Worm (Caenorhabditis elegans) whole organism, young adult: ENCODE results near the gene R10E11.5.

Experiments used
- ZK185.1 ChIP-seq: sonication (generic microtip); optimal IDR thresholded peaks from 2 replicates; lab custom pipeline; 2016; ENCODE audit warnings: mild to moderate bottlenecking, missing genetic modification characterization, missing compliant biosample characterization; ENCODE audit not compliant: poor library complexity, severe bottlenecking
- aptf-2 ChIP-seq: fragments of 200-800 bp; sonication (Bioruptor generic); conservative IDR thresholded peaks from 2 replicates; pipeline ENCODE4 v1.3.6; 2022; ENCODE audit warnings: missing genetic modification reagents, missing genetic modification characterization, missing compliant biosample characterization
- mel-28 ChIP-seq: sonication (generic microtip); optimal IDR thresholded peaks from 2 replicates; lab custom pipeline; 2016; ENCODE audit warnings: borderline replicate concordance, mild to moderate bottlenecking, missing genetic modification characterization, missing compliant biosample characterization
- nfya-1 ChIP-seq: sonication (generic microtip); optimal IDR thresholded peaks from 2 replicates; lab custom pipeline; 2017; ENCODE audit warnings: antibody characterized with exemption, missing compliant biosample characterization, missing genetic modification characterization, borderline replicate concordance; ENCODE audit not compliant: insufficient read depth
- rpc-1 ChIP-seq, 2 experiments: fragments of 150-350 bp in 1 of 2; sonication (generic microtip) in 1 of 2; optimal IDR thresholded peaks; 2 replicates each; lab custom pipeline; 2014 to 2018; ENCODE audit warnings: missing biosample characterization in 1 of 2, missing genetic modification characterization in 1 of 2, missing genetic modification reagents in 1 of 2, missing genotype in 1 of 2
- unc-130 ChIP-seq: sonication (generic microtip); optimal IDR thresholded peaks from 2 replicates; lab custom pipeline; 2016; ENCODE audit warnings: missing genetic modification reagents, missing genetic modification characterization, missing compliant biosample characterization

- TF ChIP-seq ZK185.1 (tag; lab: Kevin White, UChicago) (no peak), nfya-1 (tag; lab: Kevin White, UChicago) (no peak), mel-28 (tag; lab: Kevin White, UChicago) (no peak), aptf-2 (GFP tag; lab: Robert Waterston, UW) (no peak), rpc-1 (optimal IDR thresholded peaks at IDR 0.05; lab: Kevin White, UChicago) (no peak), rpc-1 (tag; optimal IDR thresholded peaks at IDR 0.05; lab: Kevin White, UChicago) (no peak), unc-130 (no peak)
Observed at ce11 chrIII:9743239-9743638, 46.2 kb downstream of the R10E11.5 start, which contains the start of gene T05G5.1.
